Fruit fly (Drosophila melanogaster) whole organism, embryonic: Measurements from ENCODE around the gene CG7409.

Experiments
- CG18764 ChIP-seq: fragments of 200-800 bp; sonication (Bioruptor generic); optimal IDR thresholded peaks from 3 replicates; lab custom pipeline; 2016; ENCODE audit warnings: missing biosample characterization, missing genetic modification characterization
- CG34422 ChIP-seq: fragments of 200-800 bp; sonication (Bioruptor generic); IDR thresholded peaks from 3 replicates; pipeline ENCODE4 v1.3.6; 2022; ENCODE audit warnings: missing biosample characterization, missing genetic modification characterization
- CG3726 ChIP-seq: fragments of 200-800 bp; sonication (Bioruptor generic); IDR thresholded peaks from 3 replicates; pipeline ENCODE4, ENCODE4 v1.3.6; 2022; ENCODE audit warnings: missing biosample characterization, missing genetic modification characterization
- CG6813 ChIP-seq: fragments of 200-800 bp; sonication (Bioruptor generic); optimal IDR thresholded peaks from 2 replicates; lab custom pipeline; 2017; ENCODE audit warnings: missing biosample characterization, missing genetic modification characterization, mild to moderate bottlenecking, moderate library complexity, missing genetic modification reagents
- GATAe ChIP-seq: fragments of 200-800 bp; sonication (Bioruptor generic); conservative IDR thresholded peaks from 2 replicates; pipeline ENCODE4 v1.3.6; 2022; ENCODE audit warnings: missing biosample characterization, missing genetic modification characterization
- Hsf ChIP-seq: fragments of 200-800 bp; sonication (Bioruptor generic); optimal IDR thresholded peaks from 3 replicates; lab custom pipeline; 2016; ENCODE audit warnings: missing biosample characterization, missing genetic modification characterization
- Pdp1 ChIP-seq, 2 experiments: fragments of 200-800 bp; sonication (Bioruptor generic); optimal IDR thresholded peaks; 3 replicates each; lab custom pipeline; 2016; ENCODE audit warnings: missing biosample characterization in 2 of 2, missing genetic modification characterization in 2 of 2, mild to moderate bottlenecking in 1 of 2, moderate library complexity in 1 of 2
- gcm ChIP-seq: fragments of 200-800 bp; sonication (Bioruptor generic); optimal IDR thresholded peaks from 2 replicates; lab custom pipeline; 2019; ENCODE audit warnings: missing biosample characterization, mild to moderate bottlenecking, missing genetic modification characterization, moderate library complexity
- hkb ChIP-seq, 2 experiments: fragments of 200-800 bp in 1 of 2; fragments of >200 bp in 1 of 2; sonication (Bioruptor generic) in 1 of 2; IDR thresholded peaks in 1 of 2; optimal IDR thresholded peaks in 1 of 2; 2 replicates each; pipeline versions ENCODE4 v1.3.6 to Lab custom; 2017 to 2022; ENCODE audit warnings: missing biosample characterization in 1 of 2, missing genetic modification characterization in 1 of 2
- insv ChIP-seq, 2 experiments: fragments of 200-800 bp; sonication (Bioruptor generic); optimal IDR thresholded peaks; 3 replicates each; lab custom pipeline; 2016 to 2018; ENCODE audit warnings: missing biosample characterization in 2 of 2, missing genetic modification characterization in 2 of 2
- odd ChIP-seq: fragments of 200-800 bp; sonication (Bioruptor generic); optimal IDR thresholded peaks from 2 replicates; lab custom pipeline; 2017; ENCODE audit warnings: missing biosample characterization, mild to moderate bottlenecking, missing genetic modification characterization
- trh ChIP-seq: fragments of 200-800 bp; sonication (Bioruptor generic); optimal IDR thresholded peaks from 2 replicates; lab custom pipeline; 2016; ENCODE audit warnings: missing biosample characterization, missing genetic modification characterization
- usp ChIP-seq: fragments of >200 bp; optimal IDR thresholded peaks from 2 replicates; lab custom pipeline; 2017; ENCODE audit warnings: missing biosample characterization, missing genetic modification characterization

dm6 chr3L:7726285-7726684 is 27.9 kb upstream of the CG7409 start, which contains the start of gene CG7457:
- TF ChIP-seq hkb (optimal IDR thresholded peaks at IDR 0.05; lab: Kevin White, UChicago) (no peak), hkb (GFP tag; IDR thresholded peaks at IDR 0.05; lab: Robert Waterston, UW) (no peak), CG6813 (GFP tag; lab: Kevin White, UChicago) (no peak), odd (GFP tag; lab: Kevin White, UChicago) (no peak), Hsf (no peak), CG3726 (GFP tag; lab: Robert Waterston, UW) (no peak), usp (GFP tag; lab: Kevin White, UChicago) (no peak), GATAe (GFP tag; lab: Robert Waterston, UW) (no peak), CG34422 (GFP tag; lab: Robert Waterston, UW) (no peak), CG18764 (no peak), insv (GFP tag; optimal IDR thresholded peaks at IDR 0.05; lab: Kevin White, UChicago) (no peak), trh (GFP tag; lab: Kevin White, UChicago) (no peak), Pdp1 (GFP tag; optimal IDR thresholded peaks at IDR 0.05; lab: Kevin White, UChicago) (no peak), gcm (GFP tag; lab: Kevin White, UChicago) (no peak)
